Fruit fly (Drosophila melanogaster): ENCODE data around the gene CG14223.
A peak's percentile ranks its signal among the peaks of the same experiment; 100 is the strongest.

CG14223 gene

DNA sequence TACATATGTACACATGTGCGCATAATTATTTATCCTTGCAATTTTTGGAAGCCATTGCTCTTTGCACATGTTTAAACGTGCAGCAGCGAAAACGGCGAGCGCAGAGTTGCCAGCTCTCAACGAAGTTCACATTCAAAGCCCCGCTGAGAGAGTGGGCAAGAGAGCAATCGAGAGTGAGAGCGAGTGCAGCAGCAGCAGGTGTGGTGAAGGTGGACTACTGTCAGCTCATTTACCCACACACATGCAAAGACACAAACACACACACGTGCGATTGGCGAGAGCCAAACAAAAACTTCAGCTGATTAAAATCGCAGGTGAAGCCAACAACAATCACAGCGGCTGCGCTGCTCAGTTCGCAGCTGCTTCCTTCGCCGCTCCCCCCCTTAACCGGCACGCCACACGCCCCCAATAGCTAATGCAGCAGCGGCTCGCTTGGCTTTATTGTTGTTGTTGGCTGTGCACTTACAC is 32.4 kb downstream of the CG14223 start (continued):
- TF ChIP-seq D19A (tag; optimal IDR thresholded peaks at IDR 0.05): no peak
- TF ChIP-seq mirr (GFP tag; optimal IDR thresholded peaks at IDR 0.05): no peak
- no peak for TF ChIP-seq CG31365 (tag; optimal IDR thresholded peaks at IDR 0.05)
- TF ChIP-seq jumu (GFP tag; optimal IDR thresholded peaks at IDR 0.05): no peak
- no peak for TF ChIP-seq Dref (GFP tag; IDR thresholded peaks at IDR 0.05)
- no peak for TF ChIP-seq Hr39 (optimal IDR thresholded peaks at IDR 0.05)
- no peak for TF ChIP-seq CG13424 (tag; optimal IDR thresholded peaks at IDR 0.05)
- TF ChIP-seq gro (GFP tag; optimal IDR thresholded peaks at IDR 0.05): no peak
- TF ChIP-seq Side (GFP tag; optimal IDR thresholded peaks at IDR 0.05): no peak
- no peak for TF ChIP-seq fd64A (GFP tag; optimal IDR thresholded peaks at IDR 0.05)
- no peak for TF ChIP-seq kni (GFP tag; optimal IDR thresholded peaks at IDR 0.05)
- no peak for TF ChIP-seq slp2 (GFP tag; optimal IDR thresholded peaks at IDR 0.05)
- TF ChIP-seq CG7786 (GFP tag; optimal IDR thresholded peaks at IDR 0.05): no peak
- TF ChIP-seq amos (GFP tag; IDR thresholded peaks at IDR 0.05; ENCODE audit: partially characterized antibody): peak; percentile 51; the same call in 1 of the 2 replicates
- TF ChIP-seq ab (GFP tag; optimal IDR thresholded peaks at IDR 0.05): no peak
- no peak for TF ChIP-seq dati (GFP tag; IDR thresholded peaks at IDR 0.05)
- TF ChIP-seq trem (tag; optimal IDR thresholded peaks at IDR 0.05): no peak
- no peak for TF ChIP-seq ERR (GFP tag; optimal IDR thresholded peaks at IDR 0.05)
- no peak for TF ChIP-seq Atf6 (GFP tag; IDR thresholded peaks at IDR 0.05)
- no peak for TF ChIP-seq Lim3 (GFP tag; IDR thresholded peaks at IDR 0.05)
- no peak for TF ChIP-seq CrebB (tag; optimal IDR thresholded peaks at IDR 0.05)
- peak; percentile 55 for TF ChIP-seq CG15479 (GFP tag; optimal IDR thresholded peaks at IDR 0.05)
- no peak for TF ChIP-seq hb (GFP tag; IDR thresholded peaks at IDR 0.05; ENCODE audit: partially characterized antibody)
- no peak for TF ChIP-seq CG17568 (GFP tag; optimal IDR thresholded peaks at IDR 0.05)
- TF ChIP-seq Deaf1 (tag; optimal IDR thresholded peaks at IDR 0.05): no peak
- no peak for TF ChIP-seq MBD-R2 (GFP tag; IDR thresholded peaks at IDR 0.05)
- no peak for TF ChIP-seq Fer3 (tag; optimal IDR thresholded peaks at IDR 0.05)
- TF ChIP-seq CG16779 (GFP tag; IDR thresholded peaks at IDR 0.05): no peak
- no peak for TF ChIP-seq CG13123 (GFP tag; optimal IDR thresholded peaks at IDR 0.05)
- TF ChIP-seq CG11560 (tag; IDR thresholded peaks at IDR 0.05): no peak
- TF ChIP-seq ap (GFP tag; IDR thresholded peaks at IDR 0.05): no peak
- TF ChIP-seq oc (tag; optimal IDR thresholded peaks at IDR 0.05): no peak
- no peak for TF ChIP-seq CG7839 (tag; optimal IDR thresholded peaks at IDR 0.05)
- TF ChIP-seq exex (tag; optimal IDR thresholded peaks at IDR 0.05): no peak
- TF ChIP-seq CG17186 (GFP tag; optimal IDR thresholded peaks at IDR 0.05): no peak
- TF ChIP-seq Aef1 (GFP tag; IDR thresholded peaks at IDR 0.05): peak; percentile 67
- no peak for TF ChIP-seq inv (GFP tag; IDR thresholded peaks at IDR 0.05; ENCODE audit: partially characterized antibody)
- TF ChIP-seq CG18262 (tag; optimal IDR thresholded peaks at IDR 0.05): no peak
- no peak for TF ChIP-seq CG10565 (GFP tag; optimal IDR thresholded peaks at IDR 0.05)
- TF ChIP-seq h (optimal IDR thresholded peaks at IDR 0.05): no peak
- TF ChIP-seq CG1647 (GFP tag; optimal IDR thresholded peaks at IDR 0.05): no peak
- no peak for TF ChIP-seq CG7745 (tag; optimal IDR thresholded peaks at IDR 0.05)
- TF ChIP-seq Gug (GFP tag; IDR thresholded peaks at IDR 0.05): no peak
- peak; percentile 70; the same call in 2 of the 3 replicates for TF ChIP-seq ci (GFP tag; IDR thresholded peaks at IDR 0.05)
- TF ChIP-seq sisA (GFP tag; IDR thresholded peaks at IDR 0.05): no peak
- TF ChIP-seq Hmx (GFP tag; optimal IDR thresholded peaks at IDR 0.05): no peak
- TF ChIP-seq Bteb2 (GFP tag; optimal IDR thresholded peaks at IDR 0.05): no peak
- no peak for TF ChIP-seq Dad (GFP tag; optimal IDR thresholded peaks at IDR 0.05)
- peak; percentile 25 for TF ChIP-seq ftz-f1 (GFP tag; optimal IDR thresholded peaks at IDR 0.05)
- TF ChIP-seq Scr (GFP tag; IDR thresholded peaks at IDR 0.05; ENCODE audit: partially characterized antibody): peak; percentile 14; the same call in 1 of the 2 replicates
- no peak for TF ChIP-seq CG10274 (GFP tag; optimal IDR thresholded peaks at IDR 0.05)
- TF ChIP-seq seq (GFP tag; IDR thresholded peaks at IDR 0.05): no peak
- no peak for TF ChIP-seq Atf3 (GFP tag; optimal IDR thresholded peaks at IDR 0.05)

All from whole organism, embryonic.